Worm (Caenorhabditis elegans) whole organism, dauer: Measurements from ENCODE around the gene C49G7.12.

Experiments used
- unc-62 ChIP-seq: sonication (generic microtip); optimal IDR thresholded peaks from 2 replicates; lab custom pipeline; 2017; ENCODE audit warnings: missing biosample characterization, missing genetic modification reagents, missing genetic modification characterization

C49G7.12 gene

DNA sequence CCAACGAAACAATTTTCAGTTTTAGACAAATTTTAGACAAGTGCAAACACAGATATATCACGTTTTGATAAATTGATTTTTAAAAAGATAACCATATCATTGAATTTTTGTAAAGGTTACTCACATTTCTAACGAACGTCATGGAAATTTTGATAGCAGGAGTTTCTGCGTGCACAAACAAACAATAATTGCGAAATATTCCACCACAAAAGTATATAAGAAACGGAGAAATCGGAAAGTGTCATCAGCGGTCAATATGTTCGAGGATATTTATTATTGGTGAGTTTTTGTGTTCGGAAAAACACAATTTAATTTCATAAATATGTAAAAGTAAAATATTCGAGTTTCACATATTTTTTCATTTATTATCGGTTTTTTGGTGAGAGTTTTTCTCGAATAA is 3.9 kb upstream of the C49G7.12 start, which contains the start of gene C49G7.7:
Gene C49G7.7, plus strand, starts transcription at position 174 of the 400 bp plus-strand sequence.
- TF ChIP-seq unc-62 (GFP tag; lab: Kevin White, UChicago): no peak

DNA sequence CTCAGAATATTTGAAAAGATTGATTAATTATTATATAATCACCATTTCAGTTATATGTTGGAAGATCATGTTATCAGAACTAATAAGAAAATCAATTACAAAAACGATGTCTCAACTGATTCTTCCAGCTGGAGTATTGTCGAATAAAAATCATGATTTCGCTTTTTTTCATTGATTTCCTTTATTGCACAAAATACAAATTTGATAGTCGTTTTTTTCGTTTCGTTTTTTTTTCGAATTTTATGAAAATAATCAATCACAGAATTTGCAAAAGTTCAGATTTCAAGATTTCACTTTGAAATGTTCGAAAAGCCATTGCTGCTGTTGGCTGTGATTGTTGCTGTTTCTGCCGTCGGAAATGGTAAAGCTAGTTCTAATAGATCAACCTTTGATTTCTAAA is 2.4 kb upstream of the C49G7.12 start, which contains the start of gene C49G7.13:
Gene C49G7.13, plus strand, starts transcription at position 301 of the 400 bp plus-strand sequence.
- no peak for TF ChIP-seq unc-62 (GFP tag; lab: Kevin White, UChicago)

DNA sequence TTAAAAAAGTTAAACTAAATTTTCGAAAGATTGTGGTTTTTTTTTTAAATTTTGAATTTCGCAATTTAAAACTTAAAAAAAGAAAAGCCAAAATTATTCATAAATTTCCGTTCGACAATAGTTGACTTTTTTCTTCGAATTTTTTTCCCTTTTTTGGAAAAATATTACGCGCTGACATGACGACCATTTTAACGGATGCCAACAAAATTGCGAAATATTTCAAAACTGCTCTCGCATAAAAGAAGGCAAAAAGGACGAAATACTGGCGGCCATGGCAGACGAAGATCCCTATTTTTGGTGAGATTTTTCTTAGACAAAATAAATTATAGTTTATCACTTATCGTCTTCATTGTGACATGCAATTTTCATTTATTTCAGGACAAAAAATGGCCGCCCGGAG is 347 bp downstream of the C49G7.12 start:
- TF ChIP-seq unc-62 (GFP tag; lab: Kevin White, UChicago): no peak

DNA sequence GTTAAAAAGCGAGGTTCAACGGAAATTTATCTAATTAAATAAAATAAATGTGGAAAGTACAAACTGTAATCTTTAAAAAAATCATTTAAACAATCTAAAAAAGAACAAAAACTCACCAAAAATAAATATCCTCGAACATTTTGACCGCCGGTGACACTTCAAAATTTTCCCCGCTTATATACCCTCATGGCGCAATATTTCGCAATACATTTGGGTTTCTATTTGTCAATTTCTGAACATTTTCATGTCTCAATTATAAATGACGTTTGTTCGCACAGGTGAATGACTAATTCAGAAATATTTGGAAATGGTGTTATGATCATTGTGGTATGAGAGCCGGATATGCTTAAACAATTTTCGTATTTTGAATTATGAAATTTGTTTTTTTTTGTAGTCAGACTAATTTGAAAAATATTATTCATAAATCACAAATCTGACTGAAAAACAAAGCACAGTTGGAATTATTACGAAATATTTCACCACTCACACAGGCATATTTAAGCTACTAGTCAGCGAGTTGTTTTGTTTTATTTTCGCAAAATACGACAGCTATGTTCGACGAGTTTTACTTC is 3.7 kb downstream of the C49G7.12 start, which contains the start of the genes C49G7.10 and irg-2:
Gene C49G7.10, minus strand, starts transcription at position 169 of the 572 bp plus-strand sequence.
Gene irg-2, plus strand, starts transcription at position 329 of the 572 bp plus-strand sequence.
- no peak for TF ChIP-seq unc-62 (GFP tag; lab: Kevin White, UChicago)

- no peak for TF ChIP-seq unc-62 (GFP tag; lab: Kevin White, UChicago)
Measured at ce11 chrV:4043632-4044031, 5.4 kb downstream of the C49G7.12 start, which contains the start of gene phat-3. phat-3 (plus strand) TSS chrV:4043932.

DNA sequence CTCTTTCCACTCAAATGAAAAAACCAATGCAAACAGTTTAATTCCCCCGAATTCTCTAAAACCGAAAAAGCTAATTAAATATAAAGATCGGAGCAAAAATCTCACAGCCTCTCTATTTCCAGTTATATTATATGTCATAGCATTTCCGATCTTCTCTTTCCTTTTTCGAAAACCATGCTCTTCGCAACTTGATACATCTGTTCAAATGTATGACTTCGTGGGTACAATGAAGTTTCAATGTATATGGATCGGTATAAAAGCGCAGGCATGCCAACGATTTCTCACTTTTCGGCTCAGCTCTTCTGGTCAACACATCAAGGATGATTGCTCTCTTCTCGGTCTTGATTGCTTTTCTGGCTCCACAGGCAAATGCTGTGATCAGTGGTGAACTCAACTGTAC is 7.9 kb downstream of the C49G7.12 start, which contains the start of gene phat-7:
Gene phat-7, plus strand, starts transcription at position 301 of the 400 bp plus-strand sequence.
- no peak for TF ChIP-seq unc-62 (GFP tag; lab: Kevin White, UChicago)

DNA sequence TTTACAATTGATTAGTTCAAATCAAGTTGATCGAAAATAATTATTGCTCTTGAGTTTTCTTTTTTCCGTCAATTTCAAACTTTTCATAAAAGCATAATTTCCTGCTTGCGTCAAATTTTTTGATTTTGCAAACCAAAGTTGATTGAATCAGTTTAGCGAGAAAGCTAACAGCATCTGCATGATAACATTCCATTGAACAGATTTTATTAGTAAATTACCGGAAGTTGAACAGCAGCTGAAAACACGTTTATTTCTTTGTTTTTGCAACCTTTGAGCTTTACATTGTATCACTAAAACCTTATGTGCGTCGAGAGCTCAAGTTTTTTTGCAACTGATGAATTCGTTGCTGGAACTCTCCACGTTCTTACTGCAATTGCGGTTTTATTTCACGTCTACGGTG is 9.3 kb downstream of the C49G7.12 start, which contains the start of gene srh-169:
Gene srh-169, plus strand, starts transcription at position 301 of the 400 bp plus-strand sequence.
- no peak for TF ChIP-seq unc-62 (GFP tag; lab: Kevin White, UChicago)

DNA sequence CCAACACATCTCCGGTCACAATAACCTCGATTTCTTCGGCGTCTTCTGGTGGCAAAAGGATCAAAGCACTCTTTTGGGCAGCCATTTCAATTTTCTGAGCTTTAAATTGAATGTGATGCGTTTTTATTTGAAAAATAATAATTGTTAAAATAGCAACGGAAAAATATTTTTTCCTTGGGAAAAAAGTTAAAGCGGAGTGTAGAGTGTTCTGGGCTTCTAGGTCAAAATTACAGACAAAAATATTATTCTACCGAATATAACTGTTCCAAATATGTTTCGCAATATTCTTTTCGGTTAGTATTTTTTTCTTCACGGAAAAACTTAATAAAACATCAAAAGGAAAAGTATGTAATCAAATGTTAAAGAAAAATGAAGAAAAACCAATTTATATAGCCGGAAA is 16.8 kb downstream of the C49G7.12 start, which contains the start of gene djr-1.2:
Gene djr-1.2, minus strand, starts transcription at position 101 of the 400 bp plus-strand sequence.
- no peak for TF ChIP-seq unc-62 (GFP tag; lab: Kevin White, UChicago)

ce11 chrV:4056203-4056602 is 18.0 kb downstream of the C49G7.12 start:
- no peak for TF ChIP-seq unc-62 (GFP tag; lab: Kevin White, UChicago)

- no peak for TF ChIP-seq unc-62 (GFP tag; lab: Kevin White, UChicago)
Measured at ce11 chrV:4073455-4073854, 35.2 kb downstream of the C49G7.12 start, which contains the start of gene otpl-2. otpl-2 (plus strand) TSS chrV:4073755.

DNA sequence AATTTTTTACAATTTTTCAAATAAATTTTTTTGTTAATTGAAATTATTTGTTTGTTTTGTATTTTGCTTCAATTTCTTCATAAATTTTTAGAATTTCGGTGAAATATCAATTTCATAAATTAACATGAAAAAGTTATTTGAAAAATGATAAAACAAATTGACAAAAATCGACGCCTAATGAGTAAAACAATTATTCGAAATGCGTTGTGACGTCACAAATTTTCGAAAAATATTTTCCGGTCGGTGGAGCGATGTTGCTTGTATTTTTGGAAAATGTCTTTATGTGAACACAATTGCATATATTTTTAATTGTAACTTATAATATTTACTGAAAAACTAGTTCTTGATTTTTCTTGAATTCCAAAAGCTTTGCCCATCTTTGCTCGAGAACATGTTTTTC is 42.3 kb downstream of the C49G7.12 start:
- no peak for TF ChIP-seq unc-62 (GFP tag; lab: Kevin White, UChicago)

DNA sequence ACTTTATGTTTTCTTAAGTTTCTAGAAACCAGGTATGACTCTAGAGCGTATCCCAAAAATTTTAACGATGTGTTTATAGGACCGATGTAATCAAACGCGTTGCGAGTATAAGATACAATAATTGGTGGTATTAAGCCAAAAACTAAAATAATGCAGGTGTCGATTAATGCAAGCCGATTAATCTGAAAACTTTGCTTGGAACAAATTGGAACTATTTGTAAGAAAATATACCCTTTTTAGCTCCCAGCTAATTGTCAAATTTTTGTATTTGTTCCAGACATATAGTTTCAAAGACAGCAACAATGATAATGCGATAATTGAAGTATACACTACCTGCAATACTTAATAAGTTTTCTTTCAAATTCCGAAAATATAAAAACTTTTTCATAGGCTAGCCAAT is 43.1 kb downstream of the C49G7.12 start, which contains the start of gene srh-211:
Gene srh-211, minus strand, starts transcription at position 101 of the 400 bp plus-strand sequence.
- TF ChIP-seq unc-62 (GFP tag; lab: Kevin White, UChicago): no peak

DNA sequence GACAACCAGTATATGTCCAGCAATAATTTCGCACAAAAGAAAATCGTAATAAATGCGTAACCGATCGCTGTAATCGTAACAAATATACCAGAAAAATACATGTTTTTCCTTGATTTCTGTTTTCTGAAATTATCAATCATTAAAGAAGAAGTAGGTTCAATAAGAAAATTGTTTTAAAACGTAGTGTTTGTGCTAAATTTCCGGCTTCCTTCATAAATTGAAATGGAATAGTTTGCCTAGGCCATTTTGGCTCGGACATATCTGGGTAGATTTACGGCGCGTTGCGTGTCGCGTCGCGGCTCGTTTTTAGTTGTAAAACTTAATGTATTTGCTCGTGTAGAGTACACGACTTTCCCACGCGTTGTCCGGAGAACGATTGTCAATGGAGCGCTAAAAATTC is 44.7 kb downstream of the C49G7.12 start, which contains the start of gene F38H12.5:
Gene F38H12.5, minus strand, starts transcription at position 101 of the 400 bp plus-strand sequence.
- TF ChIP-seq unc-62 (GFP tag; lab: Kevin White, UChicago): no peak
